Worm (Caenorhabditis elegans): ENCODE data around the gene srv-14.

DNA sequence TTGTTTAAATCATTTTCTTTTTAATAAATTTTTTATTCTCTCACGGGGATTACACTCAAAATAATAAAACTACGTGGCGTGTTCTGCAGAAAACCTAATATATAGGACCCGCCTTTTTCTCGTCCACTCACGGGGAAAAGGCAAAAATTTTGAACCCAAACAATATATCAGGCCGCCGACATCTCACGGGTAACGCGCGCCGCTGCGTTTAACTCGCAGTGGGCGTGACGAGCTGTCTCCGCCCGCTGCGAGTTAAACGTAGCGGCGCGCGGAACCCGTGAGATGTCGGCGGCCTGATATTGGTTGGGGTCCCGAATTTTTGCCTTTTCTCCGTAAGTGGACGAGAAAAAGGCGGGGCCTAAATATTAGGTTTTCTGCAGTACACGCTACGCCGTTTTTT, 32.5 kb downstream of the srv-14 start:
- no peak for TF ChIP-seq odd-2 (tag; optimal IDR thresholded peaks at IDR 0.05)
- TF ChIP-seq pag-3 (tag; optimal IDR thresholded peaks at IDR 0.05; ENCODE audit: borderline replicate concordance): no peak
- TF ChIP-seq tbx-2 (tag; optimal IDR thresholded peaks at IDR 0.05): no peak
- TF ChIP-seq che-1 (tag; optimal IDR thresholded peaks at IDR 0.05): no peak
- no peak for TF ChIP-seq dmd-4 (tag; optimal IDR thresholded peaks at IDR 0.05; ENCODE audit: borderline replicate concordance)
- TF ChIP-seq ceh-9 (tag; optimal IDR thresholded peaks at IDR 0.05): no peak
- TF ChIP-seq ceh-2 (tag; optimal IDR thresholded peaks at IDR 0.05): no peak
- TF ChIP-seq eyg-1 (tag; optimal IDR thresholded peaks at IDR 0.05): no peak

All from whole organism, late embryonic.